Fruit fly (Drosophila melanogaster) whole organism, embryonic: Measurements from ENCODE around the gene gammaCOP.
A peak's percentile ranks its signal among the peaks of the same experiment; 100 is the strongest.

Experiments
- CG10366 ChIP-seq: fragments of 200-800 bp; sonication (Bioruptor generic); IDR thresholded peaks from 2 replicates; pipeline ENCODE4 v1.3.6; 2022; ENCODE audit warnings: missing biosample characterization, missing genetic modification characterization
- CG1233 ChIP-seq: fragments of 200-800 bp; sonication (Bioruptor generic); optimal IDR thresholded peaks from 4 replicates; lab custom pipeline; 2018; ENCODE audit warnings: missing biosample characterization, mild to moderate bottlenecking, missing genetic modification characterization
- CG12659 ChIP-seq: fragments of 200-800 bp; sonication (Bioruptor generic); optimal IDR thresholded peaks from 3 replicates; lab custom pipeline; 2017; ENCODE audit warnings: mild to moderate bottlenecking, missing biosample characterization, missing genetic modification reagents, missing genetic modification characterization
- CG12942 ChIP-seq: fragments of 200-800 bp; sonication (Bioruptor generic); optimal IDR thresholded peaks from 3 replicates; lab custom pipeline; 2016; ENCODE audit warnings: missing biosample characterization, missing genetic modification characterization
- CG13624 ChIP-seq: fragments of 200-800 bp; sonication (Bioruptor generic); optimal IDR thresholded peaks from 2 replicates; lab custom pipeline; 2016; ENCODE audit warnings: missing biosample characterization, missing genetic modification characterization
- CG15514 ChIP-seq: fragments of 200-800 bp; sonication (Bioruptor generic); optimal IDR thresholded peaks from 3 replicates; lab custom pipeline; 2017; ENCODE audit warnings: missing biosample characterization, missing genetic modification characterization, mild to moderate bottlenecking, moderate library complexity, missing genetic modification reagents
- CG18599 ChIP-seq: fragments of 200-800 bp; sonication (Bioruptor generic); optimal IDR thresholded peaks from 3 replicates; lab custom pipeline; 2017; ENCODE audit warnings: missing biosample characterization, missing genetic modification characterization, mild to moderate bottlenecking, moderate library complexity, missing genetic modification reagents
- CG2129 ChIP-seq: fragments of 200-800 bp; sonication (Bioruptor generic); IDR thresholded peaks from 2 replicates; pipeline ENCODE4 v1.3.6; 2022; ENCODE audit warnings: missing biosample characterization, missing genetic modification characterization; ENCODE audit not compliant: partially characterized antibody
- CG33213 ChIP-seq: fragments of 200-800 bp; sonication (Bioruptor generic); optimal IDR thresholded peaks from 3 replicates; lab custom pipeline; 2016; ENCODE audit warnings: missing biosample characterization, missing genetic modification characterization
- CG33557 ChIP-seq: fragments of 200-800 bp; sonication (Bioruptor generic); optimal IDR thresholded peaks from 2 replicates; lab custom pipeline; 2019; ENCODE audit warnings: missing biosample characterization, mild to moderate bottlenecking, missing genetic modification characterization, moderate library complexity
- CG3847 ChIP-seq: fragments of 200-800 bp; sonication (Bioruptor generic); IDR thresholded peaks from 2 replicates; pipeline ENCODE4 v1.3.6; 2022; ENCODE audit warnings: missing biosample characterization, missing genetic modification characterization
- CG4404 ChIP-seq: fragments of 200-800 bp; sonication (Bioruptor generic); IDR thresholded peaks from 2 replicates; pipeline ENCODE4 v1.3.6; 2022; ENCODE audit warnings: missing biosample characterization, missing genetic modification characterization
- CG4617 ChIP-seq: fragments of 200-800 bp; sonication (Bioruptor generic); optimal IDR thresholded peaks from 3 replicates; lab custom pipeline; 2016; ENCODE audit warnings: missing biosample characterization, missing genetic modification characterization, borderline replicate concordance
- CG6272 ChIP-seq: fragments of 200-800 bp; sonication (Bioruptor generic); IDR thresholded peaks from 2 replicates; pipeline ENCODE4 v1.3.6; 2022; ENCODE audit warnings: missing biosample characterization, missing genetic modification characterization
- CG6813 ChIP-seq: fragments of 200-800 bp; sonication (Bioruptor generic); optimal IDR thresholded peaks from 2 replicates; lab custom pipeline; 2017; ENCODE audit warnings: missing biosample characterization, missing genetic modification characterization, mild to moderate bottlenecking, moderate library complexity, missing genetic modification reagents
- CG7786 ChIP-seq: fragments of 200-800 bp; sonication (Bioruptor generic); optimal IDR thresholded peaks from 2 replicates; lab custom pipeline; 2016; ENCODE audit warnings: missing biosample characterization, missing genetic modification characterization
- CG7963 ChIP-seq: fragments of 200-800 bp; sonication (Bioruptor generic); IDR thresholded peaks from 3 replicates; pipeline ENCODE4 v1.3.6; 2022; ENCODE audit warnings: missing biosample characterization, missing genetic modification characterization; ENCODE audit not compliant: partially characterized antibody
- CG8290 ChIP-seq, 3 experiments: fragments of 200-800 bp; sonication (Bioruptor generic); optimal IDR thresholded peaks; 2 replicates each; lab custom pipeline; 2016 to 2019; ENCODE audit warnings: missing biosample characterization in 3 of 3, missing genetic modification characterization in 3 of 3, mild to moderate bottlenecking in 2 of 3, moderate library complexity in 1 of 3
- CrebB ChIP-seq: fragments of 200-800 bp; sonication (Bioruptor generic); optimal IDR thresholded peaks from 3 replicates; lab custom pipeline; 2018; ENCODE audit warnings: missing biosample characterization, mild to moderate bottlenecking, missing genetic modification characterization
- Dll ChIP-seq: fragments of 200-800 bp; sonication (Bioruptor generic); IDR thresholded peaks from 4 replicates; pipeline ENCODE4 v1.3.6; 2022; ENCODE audit warnings: missing biosample characterization, missing genetic modification characterization; ENCODE audit not compliant: partially characterized antibody
- Dref ChIP-seq: fragments of 200-800 bp; sonication (Bioruptor generic); IDR thresholded peaks from 2 replicates; pipeline ENCODE4 v1.3.6; 2022; ENCODE audit warnings: missing biosample characterization, missing genetic modification characterization
- Ets65A ChIP-seq: fragments of 200-800 bp; sonication (Bioruptor generic); peaks from one replicate; lab custom pipeline; 2016; ENCODE audit warnings: missing biosample characterization, missing genetic modification characterization
- HHEX ChIP-seq: fragments of 200-800 bp; sonication (Bioruptor generic); optimal IDR thresholded peaks from 3 replicates; lab custom pipeline; 2017; ENCODE audit warnings: missing biosample characterization, mild to moderate bottlenecking, missing genetic modification characterization, missing genetic modification reagents
- HLH3B ChIP-seq: fragments of 200-800 bp; sonication (Bioruptor generic); IDR thresholded peaks from 2 replicates; pipeline ENCODE4 v1.3.6; 2022; ENCODE audit warnings: missing biosample characterization, missing genetic modification characterization
- HLH4C ChIP-seq: fragments of 200-800 bp; sonication (Bioruptor generic); IDR thresholded peaks from 3 replicates; pipeline ENCODE4 v1.3.6; 2022; ENCODE audit warnings: missing biosample characterization, missing genetic modification characterization; ENCODE audit not compliant: partially characterized antibody
- HLHmδ ChIP-seq: fragments of 200-800 bp; sonication (Bioruptor generic); optimal IDR thresholded peaks from 2 replicates; lab custom pipeline; 2018; ENCODE audit warnings: missing biosample characterization, mild to moderate bottlenecking, missing genetic modification characterization, moderate library complexity
- Meics ChIP-seq: fragments of 200-800 bp; sonication (Bioruptor generic); optimal IDR thresholded peaks from 2 replicates; lab custom pipeline; 2017; ENCODE audit warnings: missing biosample characterization, mild to moderate bottlenecking, missing genetic modification characterization
- Nf-YC ChIP-seq: fragments of 200-800 bp; optimal IDR thresholded peaks from 3 replicates; lab custom pipeline; 2019; ENCODE audit warnings: missing biosample characterization, mild to moderate bottlenecking, missing genetic modification characterization, moderate library complexity
- Opbp ChIP-seq: fragments of 200-800 bp; sonication (Bioruptor generic); IDR thresholded peaks from 3 replicates; pipeline ENCODE4 v1.3.6; 2022; ENCODE audit warnings: missing biosample characterization, missing genetic modification characterization; ENCODE audit not compliant: partially characterized antibody
- Pdp1 ChIP-seq, 2 experiments: fragments of 200-800 bp; sonication (Bioruptor generic); optimal IDR thresholded peaks; 3 replicates each; lab custom pipeline; 2016; ENCODE audit warnings: missing biosample characterization in 2 of 2, missing genetic modification characterization in 2 of 2, mild to moderate bottlenecking in 1 of 2, moderate library complexity in 1 of 2
- Ravus ChIP-seq: fragments of 200-800 bp; sonication (Bioruptor generic); IDR thresholded peaks from 2 replicates; pipeline ENCODE4 v1.3.6; 2022; ENCODE audit warnings: missing biosample characterization, missing genetic modification characterization
- Side ChIP-seq: fragments of 200-800 bp; sonication (Bioruptor generic); optimal IDR thresholded peaks from 2 replicates; lab custom pipeline; 2016; ENCODE audit warnings: missing biosample characterization, missing genetic modification characterization
- Six4 ChIP-seq: fragments of 200-800 bp; sonication (Bioruptor generic); optimal IDR thresholded peaks from 2 replicates; lab custom pipeline; 2016; ENCODE audit warnings: missing biosample characterization, missing genetic modification characterization
- Xrp1 ChIP-seq: fragments of 200-800 bp; sonication (Bioruptor generic); IDR thresholded peaks from 2 replicates; pipeline ENCODE4 v1.3.6; 2022; ENCODE audit warnings: missing biosample characterization, missing genetic modification characterization
- amos ChIP-seq: fragments of 200-800 bp; sonication (Bioruptor generic); IDR thresholded peaks from 2 replicates; pipeline ENCODE4 v1.3.6; 2022; ENCODE audit warnings: missing biosample characterization, missing genetic modification characterization; ENCODE audit not compliant: partially characterized antibody
- br ChIP-seq: fragments of >200 bp; optimal IDR thresholded peaks from 2 replicates; lab custom pipeline; 2017
- chm ChIP-seq: fragments of 200-800 bp; sonication (Bioruptor generic); IDR thresholded peaks from 2 replicates; pipeline ENCODE4 v1.3.6; 2022; ENCODE audit warnings: missing biosample characterization, missing genetic modification characterization
- dpn ChIP-seq, 2 experiments: fragments of 200-800 bp; sonication (Bioruptor generic); optimal IDR thresholded peaks; 3 replicates each; lab custom pipeline; 2016; ENCODE audit warnings: missing biosample characterization in 2 of 2, missing genetic modification characterization in 2 of 2
- esg ChIP-seq: fragments of 200-800 bp; sonication (Bioruptor generic); conservative IDR thresholded peaks from 2 replicates; pipeline ENCODE4 v1.3.6; 2022; ENCODE audit warnings: missing biosample characterization, missing genetic modification characterization
- eve ChIP-seq, 2 experiments: fragments of >200 bp; optimal IDR thresholded peaks; 2 replicates each; lab custom pipeline; 2017; ENCODE audit warnings: missing biosample characterization in 2 of 2, missing genetic modification characterization in 2 of 2
- fd102C ChIP-seq: fragments of 200-800 bp; sonication (Bioruptor generic); optimal IDR thresholded peaks from 2 replicates; lab custom pipeline; 2018; ENCODE audit warnings: missing biosample characterization, mild to moderate bottlenecking, missing genetic modification characterization, moderate library complexity
- kay ChIP-seq: fragments of 200-800 bp; sonication (Bioruptor generic); optimal IDR thresholded peaks from 2 replicates; lab custom pipeline; 2016; ENCODE audit warnings: missing biosample characterization, missing genetic modification characterization
- phol ChIP-seq: fragments of 200-800 bp; sonication (Bioruptor generic); optimal IDR thresholded peaks from 3 replicates; lab custom pipeline; 2018; ENCODE audit warnings: missing biosample characterization, mild to moderate bottlenecking, missing genetic modification characterization, moderate library complexity
- sens ChIP-seq: fragments of 200-800 bp; sonication (Bioruptor generic); peaks from one replicate; lab custom pipeline; 2016; ENCODE audit warnings: missing biosample characterization, missing genetic modification characterization
- trem ChIP-seq: fragments of 200-800 bp; optimal IDR thresholded peaks from 3 replicates; lab custom pipeline; 2019; ENCODE audit warnings: missing biosample characterization, mild to moderate bottlenecking, missing genetic modification characterization, moderate library complexity
- vvl ChIP-seq: fragments of 200-800 bp; sonication (Bioruptor generic); IDR thresholded peaks from 2 replicates; pipeline ENCODE4 v1.3.6; 2022; ENCODE audit warnings: missing biosample characterization, missing genetic modification characterization
- wdn ChIP-seq: fragments of 200-800 bp; sonication (Bioruptor generic); IDR thresholded peaks from 2 replicates; pipeline ENCODE4 v1.3.6; 2022; ENCODE audit warnings: missing biosample characterization, missing genetic modification characterization
- yki ChIP-seq: fragments of >200 bp; optimal IDR thresholded peaks from 3 replicates; lab custom pipeline; 2018

gammaCOP gene

dm6 chr3R:31596071-31596883 is 24.3 kb downstream of the gammaCOP start, which contains the start of gene RpL6 (continued):
- TF ChIP-seq phol (peak; percentile 37), Opbp (peak; percentile 63; the same call in 1 of the 3 replicates), Nf-YC (peak; percentile 33), CG6813 (GFP tag; lab: Kevin White, UChicago) (no peak), chm (0 out of 2 replicates have a peak, but pooled peaks have one; percentile 29), Ravus (GFP tag; lab: Robert Waterston, UW) (no peak), CG12942 (GFP tag; lab: Kevin White, UChicago) (no peak), Pdp1 (GFP tag; optimal IDR thresholded peaks at IDR 0.05; lab: Kevin White, UChicago) (peak in 1 of 2 experiments; percentile 67), CG6272 (GFP tag; lab: Robert Waterston, UW) (no peak), br (lab: Kevin White, UChicago) (no peak), CG7786 (GFP tag; lab: Kevin White, UChicago) (no peak), trem (peak; percentile 87), Ets65A (GFP tag; lab: Kevin White, UChicago) (peak; percentile 64), Meics (GFP tag; lab: Kevin White, UChicago) (no peak), CG15514 (peak; percentile 80), CG10366 (GFP tag; lab: Robert Waterston, UW) (no peak), CG18599 (GFP tag; lab: Kevin White, UChicago) (peak; percentile 38), CG13624 (peak; percentile 16), HLHmδ (peak; percentile 55), esg (GFP tag; lab: Robert Waterston, UW) (no peak), eve (GFP tag; optimal IDR thresholded peaks at IDR 0.05; lab: Kevin White, UChicago) (no peak), HHEX (GFP tag; lab: Kevin White, UChicago) (peak; percentile 2), CG12659 (GFP tag; lab: Kevin White, UChicago) (peak; percentile 76), HLH3B (GFP tag; lab: Robert Waterston, UW) (peak; percentile 13; the same call in 1 of the 2 replicates), CG33213 (GFP tag; lab: Kevin White, UChicago) (peak; percentile 34), CG1233 (peak; percentile 16), amos (GFP tag; lab: Robert Waterston, UW) (peak; percentile 73; the same call in 1 of the 2 replicates), Six4 (no peak), Xrp1 (GFP tag; lab: Robert Waterston, UW) (peak; percentile 7; the same call in 1 of the 2 replicates), CG4404 (GFP tag; lab: Robert Waterston, UW) (no peak), Side (GFP tag; lab: Kevin White, UChicago) (peak; percentile 20), Dll (GFP tag; lab: Robert Waterston, UW) (peak; percentile 87), CG3847 (peak; percentile 31; the same call in 1 of the 2 replicates), fd102C (GFP tag; lab: Kevin White, UChicago) (no peak), kay (GFP tag; lab: Kevin White, UChicago) (no peak), CG7963 (GFP tag; lab: Robert Waterston, UW) (peak; percentile 71), HLH4C (GFP tag; lab: Robert Waterston, UW) (peak; percentile 90), sens (GFP tag; lab: Kevin White, UChicago) (peak; percentile 75), CG8290 (GFP tag; optimal IDR thresholded peaks at IDR 0.05; lab: Kevin White, UChicago) (peak; percentile 34), CG8290 (tag; optimal IDR thresholded peaks at IDR 0.05; lab: Kevin White, UChicago) (peak in 1 of 2 experiments; percentile 45), yki (lab: Kevin White, UChicago) (no peak), wdn (GFP tag; lab: Robert Waterston, UW) (no peak), Dref (GFP tag; lab: Robert Waterston, UW) (peak; percentile 83), CG2129 (GFP tag; lab: Robert Waterston, UW) (peak; percentile 41; the same call in 1 of the 2 replicates), CrebB (tag; lab: Kevin White, UChicago) (peak; percentile 36), CG33557 (GFP tag; lab: Kevin White, UChicago) (peak; percentile 46), CG4617 (GFP tag; lab: Kevin White, UChicago) (peak; percentile 53), dpn (GFP tag; optimal IDR thresholded peaks at IDR 0.05; lab: Kevin White, UChicago) (peak in 1 of 2 experiments; percentile 3), vvl (GFP tag; lab: Robert Waterston, UW) (0 out of 2 replicates have a peak, but pooled peaks have one; percentile 7)
